Worm (Caenorhabditis elegans): ENCODE data around the gene Y49F6B.20.
"Not testable (repeated sequence)": the region's sequence is repeated elsewhere in the genome, so short reads cannot be mapped to it uniquely, and the experiment has no call there.

The Y49F6B.20 gene

ce11 chrII:3502520-3503323 lies 32.3 kb upstream of the Y49F6B.20 start, which contains the start of the genes col-71 and Y49F6B.2 (continued):
- peak; percentile 46 for TF ChIP-seq nhr-237 (tag; optimal IDR thresholded peaks at IDR 0.05)
- TF ChIP-seq ceh-39 (tag; optimal IDR thresholded peaks at IDR 0.05) = peak; percentile 5
- no peak for TF ChIP-seq unc-39 (tag; optimal IDR thresholded peaks at IDR 0.05)
- TF ChIP-seq nhr-28 (tag; optimal IDR thresholded peaks at IDR 0.05) = no peak
- no peak for TF ChIP-seq ceh-83 (GFP tag; optimal IDR thresholded peaks at IDR 0.05)

ce11 chrII:3502011-3502410 lies 31.6 kb upstream of the Y49F6B.20 start:
- TF ChIP-seq bed-3 (GFP tag; optimal IDR thresholded peaks at IDR 0.05) (no peak), M03D4.4 (tag; optimal IDR thresholded peaks at IDR 0.05) (no peak), lsy-2 (tag; optimal IDR thresholded peaks at IDR 0.05) (no peak)

DNA sequence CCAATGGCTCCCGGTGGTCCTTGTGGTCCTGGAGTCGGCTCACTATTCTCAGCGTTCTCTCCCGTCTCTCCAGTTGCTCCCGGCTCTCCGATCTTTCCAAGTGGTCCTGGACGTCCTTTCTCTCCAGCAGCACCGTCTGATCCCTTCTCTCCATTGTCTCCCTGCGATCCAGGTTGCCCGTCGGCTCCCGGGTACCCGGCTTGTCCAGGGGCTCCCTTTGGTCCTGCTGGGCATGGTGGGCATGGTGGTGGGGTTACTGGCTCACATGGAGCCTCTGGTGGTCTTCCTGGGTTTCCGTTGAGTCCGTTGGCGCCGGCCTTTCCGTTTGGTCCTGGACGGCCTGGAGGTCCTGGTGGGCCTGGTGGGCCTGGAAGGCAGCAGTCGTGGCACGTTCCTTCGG lies 29.9 kb upstream of the Y49F6B.20 start:
- TF ChIP-seq cnd-1 (tag; optimal IDR thresholded peaks at IDR 0.05) (no peak), tbx-8 (GFP tag; optimal IDR thresholded peaks at IDR 0.05) (no peak), sptf-1 (tag; optimal IDR thresholded peaks at IDR 0.05) (no peak), mls-2 (tag; optimal IDR thresholded peaks at IDR 0.05) (no peak), ces-1 (GFP tag; optimal IDR thresholded peaks at IDR 0.05) (no peak), mep-1 (tag; optimal IDR thresholded peaks at IDR 0.05) (no peak), lsy-2 (tag; optimal IDR thresholded peaks at IDR 0.05) (no peak), nhr-76 (tag; optimal IDR thresholded peaks at IDR 0.05) (no peak), ceh-43 (GFP tag; optimal IDR thresholded peaks at IDR 0.05) (no peak), elt-3 (tag; optimal IDR thresholded peaks at IDR 0.05) (no peak), lin-13 (tag; optimal IDR thresholded peaks at IDR 0.05) (no peak), unc-62 (GFP tag; optimal IDR thresholded peaks at IDR 0.05) (no peak), pha-4 (tag; optimal IDR thresholded peaks at IDR 0.05) (no peak), nhr-237 (tag; optimal IDR thresholded peaks at IDR 0.05) (no peak), nhr-2 (tag; optimal IDR thresholded peaks at IDR 0.05) (no peak), M03D4.4 (tag; optimal IDR thresholded peaks at IDR 0.05) (no peak)

- TF ChIP-seq ceh-39 (tag; optimal IDR thresholded peaks at IDR 0.05) (no peak), pha-4 (tag; optimal IDR thresholded peaks at IDR 0.05) (no peak), mab-5 (tag; optimal IDR thresholded peaks at IDR 0.05) (no peak), drap-1 (GFP tag; optimal IDR thresholded peaks at IDR 0.05) (no peak), elt-3 (tag; optimal IDR thresholded peaks at IDR 0.05) (no peak), lin-13 (tag; optimal IDR thresholded peaks at IDR 0.05) (no peak), nhr-76 (tag; optimal IDR thresholded peaks at IDR 0.05) (no peak), snpc-4 (tag; optimal IDR thresholded peaks at IDR 0.05) (no peak), mls-2 (tag; optimal IDR thresholded peaks at IDR 0.05) (no peak), lsy-2 (tag; optimal IDR thresholded peaks at IDR 0.05) (no peak), ceh-83 (GFP tag; optimal IDR thresholded peaks at IDR 0.05) (no peak), cnd-1 (tag; optimal IDR thresholded peaks at IDR 0.05) (no peak)
Measured at ce11 chrII:3499386-3499785, 28.9 kb upstream of the Y49F6B.20 start, which contains the start of gene Y49F6B.9. Gene Y49F6B.9, minus strand, starts transcription at chrII:3499387.

- not testable (repeated sequence) for TF ChIP-seq unc-39 (tag; optimal IDR thresholded peaks at IDR 0.05); elt-3 (tag; optimal IDR thresholded peaks at IDR 0.05); ham-2 (GFP tag; optimal IDR thresholded peaks at IDR 0.05)
Measured at ce11 chrII:3490797-3491196, 20.3 kb upstream of the Y49F6B.20 start, which contains the start of gene fbxb-112. Gene fbxb-112, plus strand, starts transcription at chrII:3491097.

DNA sequence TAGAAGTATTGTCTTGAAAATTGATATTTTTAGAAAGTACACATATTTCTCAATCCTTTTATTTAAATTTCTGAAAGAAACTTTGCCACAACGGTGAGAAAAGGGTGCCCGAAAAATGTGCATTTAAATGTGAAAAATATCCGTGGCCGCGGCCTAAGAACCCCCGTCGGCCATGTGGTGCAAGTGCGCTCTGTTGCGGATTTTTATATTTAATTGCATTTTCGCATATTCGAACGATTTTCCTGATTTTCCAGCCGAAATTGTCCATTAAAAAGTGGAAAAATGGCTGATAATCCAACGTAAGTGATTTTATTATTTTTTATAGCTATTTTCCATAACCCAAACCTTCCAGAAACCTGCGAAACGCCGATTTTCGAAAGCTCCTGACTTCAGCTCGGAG lies 11.8 kb upstream of the Y49F6B.20 start, which contains the start of gene smu-2:
Gene smu-2 (plus strand): TSS at position 178 of the 400 bp plus-strand sequence.
- no peak for TF ChIP-seq elt-3 (tag; optimal IDR thresholded peaks at IDR 0.05)
- no peak for TF ChIP-seq nhr-28 (tag; optimal IDR thresholded peaks at IDR 0.05)
- TF ChIP-seq ceh-43 (GFP tag; optimal IDR thresholded peaks at IDR 0.05) = peak; percentile 7
- TF ChIP-seq elt-1 (tag; optimal IDR thresholded peaks at IDR 0.05; ENCODE audit: borderline replicate concordance, insufficient read depth) = no peak
- TF ChIP-seq nhr-76 (tag; optimal IDR thresholded peaks at IDR 0.05) = no peak
- peak; percentile 20 for TF ChIP-seq cnd-1 (tag; optimal IDR thresholded peaks at IDR 0.05)
- no peak for TF ChIP-seq pha-4 (tag; optimal IDR thresholded peaks at IDR 0.05)
- no peak for TF ChIP-seq nhr-2 (tag; optimal IDR thresholded peaks at IDR 0.05)
- no peak for TF ChIP-seq tbx-8 (GFP tag; optimal IDR thresholded peaks at IDR 0.05)
- no peak for TF ChIP-seq ham-2 (GFP tag; optimal IDR thresholded peaks at IDR 0.05)
- no peak for TF ChIP-seq unc-62 (GFP tag; optimal IDR thresholded peaks at IDR 0.05)
- TF ChIP-seq ceh-83 (GFP tag; optimal IDR thresholded peaks at IDR 0.05) = no peak
- TF ChIP-seq mls-2 (tag; optimal IDR thresholded peaks at IDR 0.05) = no peak
- TF ChIP-seq lin-32 (GFP tag; optimal IDR thresholded peaks at IDR 0.05) = peak; percentile 16
- no peak for TF ChIP-seq lin-13 (tag; optimal IDR thresholded peaks at IDR 0.05)
- TF ChIP-seq unc-120 (tag; optimal IDR thresholded peaks at IDR 0.05; ENCODE audit: poor library complexity, severe bottlenecking) = no peak
- TF ChIP-seq nhr-12 (tag; optimal IDR thresholded peaks at IDR 0.05) = no peak
- TF ChIP-seq M03D4.4 (tag; optimal IDR thresholded peaks at IDR 0.05) = no peak
- peak; percentile 49 for TF ChIP-seq mep-1 (tag; optimal IDR thresholded peaks at IDR 0.05)
- peak; percentile 55 for TF ChIP-seq mab-5 (tag; optimal IDR thresholded peaks at IDR 0.05)
- peak; percentile 75 for TF ChIP-seq sptf-1 (tag; optimal IDR thresholded peaks at IDR 0.05)
- no peak for TF ChIP-seq ceh-39 (tag; optimal IDR thresholded peaks at IDR 0.05)
- TF ChIP-seq zip-8 (tag; optimal IDR thresholded peaks at IDR 0.05) = no peak
- no peak for TF ChIP-seq hlh-1 (tag; optimal IDR thresholded peaks at IDR 0.05)
- TF ChIP-seq drap-1 (GFP tag; optimal IDR thresholded peaks at IDR 0.05) = no peak
- no peak for TF ChIP-seq ztf-11 (tag; optimal IDR thresholded peaks at IDR 0.05)
- no peak for TF ChIP-seq sem-2 (GFP tag; optimal IDR thresholded peaks at IDR 0.05)
- no peak for TF ChIP-seq nhr-237 (tag; optimal IDR thresholded peaks at IDR 0.05)
- TF ChIP-seq lsy-2 (tag; optimal IDR thresholded peaks at IDR 0.05) = peak; percentile 39
- TF ChIP-seq ces-1 (GFP tag; optimal IDR thresholded peaks at IDR 0.05) = peak; percentile 97
- no peak for TF ChIP-seq flh-1 (GFP tag; optimal IDR thresholded peaks at IDR 0.05)
